Fruit fly (Drosophila melanogaster): Measurements from ENCODE around the gene CG8673.

CG8673 gene

DNA sequence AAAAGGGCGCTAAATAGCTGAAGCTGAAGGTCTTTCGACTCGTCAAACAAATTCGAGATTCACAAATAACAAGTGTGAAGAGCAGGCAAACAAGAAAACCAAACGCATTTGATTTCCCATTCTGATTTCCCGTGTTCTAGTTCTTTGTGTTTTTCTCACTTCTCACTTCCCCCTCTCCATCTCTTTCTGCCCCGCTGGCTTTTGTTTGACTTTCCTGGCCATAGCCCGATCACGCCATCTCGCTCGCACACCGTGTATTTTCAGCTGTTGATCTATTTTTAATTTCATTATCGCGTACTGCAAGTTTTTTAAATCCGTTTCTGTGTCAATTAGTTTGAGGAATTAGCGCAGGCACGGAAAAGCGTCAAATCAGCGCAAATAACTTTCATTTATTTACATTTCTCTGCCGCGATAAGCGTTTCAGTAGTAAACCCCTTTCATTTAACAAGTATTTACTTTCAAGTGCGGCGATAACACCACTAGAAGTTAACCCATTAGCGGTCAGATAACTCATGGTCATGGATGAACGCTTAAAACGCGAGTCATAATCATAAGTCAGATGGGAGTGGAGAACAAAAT lies 39.5 kb downstream of the CG8673 start:
- no peak for TF ChIP-seq ttk (optimal IDR thresholded peaks at IDR 0.05)
- TF ChIP-seq insv (optimal IDR thresholded peaks at IDR 0.05) = no peak
- no peak for TF ChIP-seq h (optimal IDR thresholded peaks at IDR 0.05)
- no peak for TF ChIP-seq Myc (optimal IDR thresholded peaks at IDR 0.05)
- TF ChIP-seq Sin3A (optimal IDR thresholded peaks at IDR 0.05) = no peak

- TF ChIP-seq Sin3A (optimal IDR thresholded peaks at IDR 0.05) (no peak), ttk (optimal IDR thresholded peaks at IDR 0.05) (no peak), psq (optimal IDR thresholded peaks at IDR 0.05) (no peak), Myc (optimal IDR thresholded peaks at IDR 0.05) (no peak), h (optimal IDR thresholded peaks at IDR 0.05) (no peak), insv (optimal IDR thresholded peaks at IDR 0.05) (no peak)
Observed at dm6 chr2L:8164219-8164618, 40.1 kb downstream of the CG8673 start.

DNA sequence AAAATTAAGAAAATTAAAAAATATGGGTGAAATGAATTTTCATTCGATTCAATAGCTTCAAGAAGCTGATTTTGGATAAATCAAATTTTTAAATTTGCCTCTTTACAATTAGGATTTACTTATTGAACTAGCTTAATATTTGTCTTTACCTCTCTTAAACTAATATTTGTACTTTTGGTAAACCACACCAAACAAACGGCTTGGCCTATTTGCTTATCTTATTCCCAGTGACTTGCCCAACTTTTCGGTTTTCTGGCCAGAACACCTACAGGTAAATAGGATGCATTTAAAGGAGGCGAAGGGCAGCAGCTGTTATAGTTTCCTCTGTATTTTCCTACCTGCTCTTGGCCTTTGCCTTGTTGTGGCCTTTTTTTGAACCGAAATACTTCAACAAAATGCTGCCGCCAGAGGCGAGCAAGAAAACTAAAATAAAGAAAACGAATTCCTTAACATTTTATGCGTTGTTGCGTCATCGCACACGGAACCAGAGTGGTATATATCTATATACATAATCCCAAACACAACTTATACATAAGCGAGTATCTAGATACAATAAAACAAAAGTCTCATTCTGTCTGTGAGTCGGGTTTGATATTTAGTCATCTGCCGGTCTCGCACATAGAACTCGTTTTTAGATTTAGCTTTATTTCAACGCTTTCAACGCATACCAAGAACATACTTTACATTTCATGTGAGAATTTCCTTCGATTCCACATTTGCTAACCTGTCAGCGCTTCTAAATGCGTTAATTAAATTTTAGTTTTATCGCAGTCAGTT lies 41.9 kb downstream of the CG8673 start:
- TF ChIP-seq h (optimal IDR thresholded peaks at IDR 0.05) (no peak), Sin3A (optimal IDR thresholded peaks at IDR 0.05) (no peak), insv (optimal IDR thresholded peaks at IDR 0.05) (no peak), ttk (optimal IDR thresholded peaks at IDR 0.05) (no peak), psq (optimal IDR thresholded peaks at IDR 0.05) (no peak), Myc (optimal IDR thresholded peaks at IDR 0.05) (no peak)

DNA sequence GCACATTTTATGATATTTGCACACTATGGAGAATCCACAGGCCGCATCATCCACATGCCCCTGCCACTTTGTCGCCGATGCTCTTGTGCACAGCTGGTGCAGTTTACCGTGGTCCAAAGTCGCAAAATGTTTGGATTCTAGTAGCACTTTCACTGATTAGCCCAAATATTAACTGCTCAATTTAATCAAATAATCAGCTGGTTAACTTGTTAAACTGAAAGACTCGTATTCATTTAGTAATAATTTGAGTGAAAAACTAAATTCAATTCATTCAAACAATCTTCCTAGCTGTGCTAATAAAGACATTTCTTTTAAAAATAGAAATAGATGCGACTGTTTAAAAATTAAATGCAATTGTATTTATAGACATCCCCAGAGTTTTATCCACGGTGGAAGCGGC lies 43.9 kb downstream of the CG8673 start:
- TF ChIP-seq Sin3A (optimal IDR thresholded peaks at IDR 0.05) = no peak
- no peak for TF ChIP-seq h (optimal IDR thresholded peaks at IDR 0.05)
- TF ChIP-seq psq (optimal IDR thresholded peaks at IDR 0.05) = no peak
- no peak for TF ChIP-seq insv (optimal IDR thresholded peaks at IDR 0.05)
- TF ChIP-seq Myc (optimal IDR thresholded peaks at IDR 0.05) = no peak
- TF ChIP-seq ttk (optimal IDR thresholded peaks at IDR 0.05) = no peak

dm6 chr2L:8170600-8171182 lies 46.6 kb downstream of the CG8673 start:
- TF ChIP-seq insv (optimal IDR thresholded peaks at IDR 0.05) = no peak
- no peak for TF ChIP-seq Myc (optimal IDR thresholded peaks at IDR 0.05)
- TF ChIP-seq h (optimal IDR thresholded peaks at IDR 0.05) = no peak
- TF ChIP-seq Sin3A (optimal IDR thresholded peaks at IDR 0.05) = no peak

DNA sequence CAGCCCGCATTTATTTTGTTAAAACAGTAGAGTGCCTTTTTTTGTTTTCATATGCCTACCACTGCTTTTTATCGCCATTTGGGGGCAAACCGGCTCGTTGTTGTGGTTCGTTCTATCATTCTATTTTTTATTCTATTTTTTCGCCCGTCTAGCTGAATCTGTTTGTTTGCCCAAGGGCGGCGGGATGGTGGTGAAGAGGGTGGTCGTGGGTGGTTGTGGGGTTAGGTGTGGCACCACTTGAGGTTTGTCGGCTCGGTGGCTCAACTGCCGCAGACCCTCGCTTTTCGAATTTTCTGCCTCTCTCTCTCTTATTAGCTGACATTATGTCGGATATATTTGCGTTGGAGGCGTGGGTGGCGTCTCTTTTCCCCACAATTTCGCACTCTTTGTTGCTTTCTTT lies 47.4 kb downstream of the CG8673 start:
- TF ChIP-seq psq (optimal IDR thresholded peaks at IDR 0.05) = no peak
- no peak for TF ChIP-seq Sin3A (optimal IDR thresholded peaks at IDR 0.05)
- TF ChIP-seq ttk (optimal IDR thresholded peaks at IDR 0.05) = no peak
- TF ChIP-seq h (optimal IDR thresholded peaks at IDR 0.05) = no peak
- TF ChIP-seq insv (optimal IDR thresholded peaks at IDR 0.05) = no peak
- no peak for TF ChIP-seq Myc (optimal IDR thresholded peaks at IDR 0.05)
